Fruit fly (Drosophila melanogaster) whole organism, embryonic: ENCODE data around the gene ND-39.
A peak's percentile ranks its signal among the peaks of the same experiment; 100 is the strongest.

Experiments used
- Adf1 ChIP-seq: fragments of 200-800 bp; sonication (Bioruptor generic); IDR thresholded peaks from 2 replicates; pipeline ENCODE4 v1.3.6; 2022; ENCODE audit warnings: missing biosample characterization, missing genetic modification characterization
- Aef1 ChIP-seq: fragments of 200-800 bp; sonication (Bioruptor generic); IDR thresholded peaks from 3 replicates; pipeline ENCODE4 v1.3.6; 2022; ENCODE audit warnings: missing biosample characterization, missing genetic modification characterization
- Atf6 ChIP-seq: fragments of 200-800 bp; sonication (Bioruptor generic); IDR thresholded peaks from 2 replicates; pipeline ENCODE4 v1.3.6; 2022; ENCODE audit warnings: missing biosample characterization, missing genetic modification characterization
- BEAF-32 ChIP-seq: fragments of 200-800 bp; sonication (Bioruptor generic); optimal IDR thresholded peaks from 3 replicates; lab custom pipeline; 2017; ENCODE audit warnings: missing biosample characterization, missing genetic modification characterization, mild to moderate bottlenecking, moderate library complexity, missing genetic modification reagents
- BtbVII ChIP-seq: fragments of 200-800 bp; sonication (Bioruptor generic); optimal IDR thresholded peaks from 3 replicates; lab custom pipeline; 2017; ENCODE audit warnings: missing biosample characterization, mild to moderate bottlenecking, missing genetic modification characterization
- CG10462 ChIP-seq: fragments of 200-800 bp; sonication (Bioruptor generic); optimal IDR thresholded peaks from 2 replicates; lab custom pipeline; 2016; ENCODE audit warnings: missing biosample characterization, missing genetic modification characterization
- CG11723 ChIP-seq: fragments of 200-800 bp; sonication (Bioruptor generic); optimal IDR thresholded peaks from 2 replicates; lab custom pipeline; 2017; ENCODE audit warnings: missing biosample characterization, mild to moderate bottlenecking, missing genetic modification characterization
- CG12391 ChIP-seq: fragments of 200-800 bp; sonication (Bioruptor generic); optimal IDR thresholded peaks from 3 replicates; lab custom pipeline; 2018; ENCODE audit warnings: missing biosample characterization, mild to moderate bottlenecking, missing genetic modification characterization, moderate library complexity
- CG12659 ChIP-seq: fragments of 200-800 bp; sonication (Bioruptor generic); optimal IDR thresholded peaks from 3 replicates; lab custom pipeline; 2017; ENCODE audit warnings: mild to moderate bottlenecking, missing biosample characterization, missing genetic modification reagents, missing genetic modification characterization
- CG13287 ChIP-seq: fragments of 200-800 bp; sonication (Bioruptor generic); IDR thresholded peaks from 2 replicates; pipeline ENCODE4 v1.3.6; 2022; ENCODE audit warnings: missing biosample characterization, missing genetic modification characterization; ENCODE audit not compliant: partially characterized antibody
- CG14050 ChIP-seq: fragments of 200-800 bp; sonication (Bioruptor generic); IDR thresholded peaks from 3 replicates; pipeline ENCODE4 v1.3.6; 2022; ENCODE audit warnings: missing biosample characterization, missing genetic modification characterization
- CG15269 ChIP-seq: fragments of 200-800 bp; sonication (Bioruptor generic); optimal IDR thresholded peaks from 2 replicates; lab custom pipeline; 2018; ENCODE audit warnings: missing biosample characterization, mild to moderate bottlenecking, missing genetic modification characterization, moderate library complexity
- CG17612 ChIP-seq: fragments of 200-800 bp; sonication (Bioruptor generic); IDR thresholded peaks from 2 replicates; pipeline ENCODE4 v1.3.6; 2022; ENCODE audit warnings: missing biosample characterization, missing genetic modification characterization
- CG17829 ChIP-seq: fragments of 200-800 bp; optimal IDR thresholded peaks from 2 replicates; lab custom pipeline; 2019; ENCODE audit warnings: missing biosample characterization, mild to moderate bottlenecking, missing genetic modification characterization, moderate library complexity
- CG2678 ChIP-seq: fragments of 200-800 bp; sonication (Bioruptor generic); optimal IDR thresholded peaks from 3 replicates; lab custom pipeline; 2019; ENCODE audit warnings: missing biosample characterization, mild to moderate bottlenecking, missing genetic modification characterization, moderate library complexity
- CG34422 ChIP-seq: fragments of 200-800 bp; sonication (Bioruptor generic); IDR thresholded peaks from 3 replicates; pipeline ENCODE4 v1.3.6; 2022; ENCODE audit warnings: missing biosample characterization, missing genetic modification characterization
- CG4328 ChIP-seq: fragments of 200-800 bp; sonication (Bioruptor generic); optimal IDR thresholded peaks from 3 replicates; lab custom pipeline; 2017; ENCODE audit warnings: missing biosample characterization, missing genetic modification reagents, missing genetic modification characterization
- CG4404 ChIP-seq: fragments of 200-800 bp; sonication (Bioruptor generic); IDR thresholded peaks from 2 replicates; pipeline ENCODE4 v1.3.6; 2022; ENCODE audit warnings: missing biosample characterization, missing genetic modification characterization
- CG7556 ChIP-seq: fragments of 200-800 bp; sonication (Bioruptor generic); optimal IDR thresholded peaks from 2 replicates; lab custom pipeline; 2017; ENCODE audit warnings: missing biosample characterization, mild to moderate bottlenecking, missing genetic modification characterization
- CG7963 ChIP-seq: fragments of 200-800 bp; sonication (Bioruptor generic); IDR thresholded peaks from 3 replicates; pipeline ENCODE4 v1.3.6; 2022; ENCODE audit warnings: missing biosample characterization, missing genetic modification characterization; ENCODE audit not compliant: partially characterized antibody
- CG8924 ChIP-seq: fragments of 200-800 bp; optimal IDR thresholded peaks from 3 replicates; lab custom pipeline; 2019; ENCODE audit warnings: missing biosample characterization, mild to moderate bottlenecking, missing genetic modification characterization, moderate library complexity
- CG9797 ChIP-seq: fragments of 200-800 bp; sonication (Bioruptor generic); optimal IDR thresholded peaks from 3 replicates; lab custom pipeline; 2018; ENCODE audit warnings: missing biosample characterization, mild to moderate bottlenecking, missing genetic modification characterization
- CG9817 ChIP-seq: fragments of 200-800 bp; sonication (Bioruptor generic); optimal IDR thresholded peaks from 2 replicates; lab custom pipeline; 2018; ENCODE audit warnings: missing biosample characterization, mild to moderate bottlenecking, missing genetic modification characterization, moderate library complexity
- CkIIα-i1 ChIP-seq: fragments of 200-800 bp; sonication (Bioruptor generic); IDR thresholded peaks from 2 replicates; pipeline ENCODE4 v1.3.6; 2022; ENCODE audit warnings: missing biosample characterization, missing genetic modification characterization
- Eip74EF ChIP-seq, 2 experiments: fragments of 200-800 bp in 1 of 2; fragments of >200 bp in 1 of 2; sonication (Bioruptor generic) in 1 of 2; optimal IDR thresholded peaks; 2 replicates each; lab custom pipeline; 2017 to 2019; ENCODE audit warnings: missing biosample characterization in 2 of 2, missing genetic modification characterization in 2 of 2, mild to moderate bottlenecking in 1 of 2, moderate library complexity in 1 of 2
- Fer1 ChIP-seq: fragments of 200-800 bp; sonication (Bioruptor generic); optimal IDR thresholded peaks from 2 replicates; lab custom pipeline; 2017; ENCODE audit warnings: missing biosample characterization, mild to moderate bottlenecking, missing genetic modification characterization
- HmgD ChIP-seq: fragments of 200-800 bp; sonication (Bioruptor generic); optimal IDR thresholded peaks from 3 replicates; lab custom pipeline; 2016; ENCODE audit warnings: missing biosample characterization, missing genetic modification characterization
- HmgZ ChIP-seq: fragments of 200-800 bp; sonication (Bioruptor generic); optimal IDR thresholded peaks from 2 replicates; lab custom pipeline; 2018; ENCODE audit warnings: missing biosample characterization, mild to moderate bottlenecking, missing genetic modification characterization
- Mes4 ChIP-seq: fragments of 200-800 bp; sonication (Bioruptor generic); optimal IDR thresholded peaks from 2 replicates; lab custom pipeline; 2016; ENCODE audit warnings: missing biosample characterization, missing genetic modification characterization
- Nf-YC ChIP-seq: fragments of 200-800 bp; optimal IDR thresholded peaks from 3 replicates; lab custom pipeline; 2019; ENCODE audit warnings: missing biosample characterization, mild to moderate bottlenecking, missing genetic modification characterization, moderate library complexity
- Sox100B ChIP-seq: fragments of 200-800 bp; sonication (Bioruptor generic); optimal IDR thresholded peaks from 3 replicates; lab custom pipeline; 2018; ENCODE audit warnings: missing biosample characterization, mild to moderate bottlenecking, missing genetic modification characterization
- TFAM ChIP-seq: fragments of 200-800 bp; sonication (Bioruptor generic); optimal IDR thresholded peaks from 2 replicates; lab custom pipeline; 2017; ENCODE audit warnings: missing biosample characterization, missing genetic modification characterization, inconsistent platforms
- ab ChIP-seq: fragments of 200-800 bp; sonication (Bioruptor generic); optimal IDR thresholded peaks from 2 replicates; lab custom pipeline; 2016; ENCODE audit warnings: missing biosample characterization, missing genetic modification characterization
- bab2 ChIP-seq: fragments of 200-800 bp; sonication (Bioruptor generic); optimal IDR thresholded peaks from 2 replicates; lab custom pipeline; 2016; ENCODE audit warnings: missing biosample characterization, missing genetic modification characterization
- bowl ChIP-seq: fragments of 200-800 bp; sonication (Bioruptor generic); IDR thresholded peaks from 2 replicates; pipeline ENCODE4 v1.3.6; 2022; ENCODE audit warnings: missing biosample characterization, missing genetic modification characterization
- crc ChIP-seq: fragments of 200-800 bp; sonication (Bioruptor generic); optimal IDR thresholded peaks from 2 replicates; lab custom pipeline; 2016; ENCODE audit warnings: missing biosample characterization, missing genetic modification characterization
- dan ChIP-seq: fragments of 200-800 bp; sonication (Bioruptor generic); IDR thresholded peaks from 2 replicates; pipeline ENCODE4 v1.3.6; 2022; ENCODE audit warnings: missing biosample characterization, missing genetic modification characterization
- gce ChIP-seq: fragments of 200-800 bp; sonication (Bioruptor generic); IDR thresholded peaks from 3 replicates; pipeline ENCODE4 v1.3.6; 2022; ENCODE audit warnings: missing biosample characterization, missing genetic modification characterization
- hkb ChIP-seq, 2 experiments: fragments of 200-800 bp in 1 of 2; fragments of >200 bp in 1 of 2; sonication (Bioruptor generic) in 1 of 2; IDR thresholded peaks in 1 of 2; optimal IDR thresholded peaks in 1 of 2; 2 replicates each; pipeline versions ENCODE4 v1.3.6 to Lab custom; 2017 to 2022; ENCODE audit warnings: missing biosample characterization in 1 of 2, missing genetic modification characterization in 1 of 2
- lov ChIP-seq, 2 experiments: fragments of 200-800 bp in 1 of 2; fragments of >200 bp in 1 of 2; sonication (Bioruptor generic) in 1 of 2; IDR thresholded peaks in 1 of 2; optimal IDR thresholded peaks in 1 of 2; 2 replicates in 1 of 2; 3 replicates in 1 of 2; pipeline versions ENCODE4 v1.3.6 to Lab custom; 2017 to 2022; ENCODE audit warnings: missing biosample characterization in 1 of 2, missing genetic modification characterization in 1 of 2
- mam ChIP-seq: fragments of 200-800 bp; sonication (Bioruptor generic); optimal IDR thresholded peaks from 3 replicates; lab custom pipeline; 2016; ENCODE audit warnings: missing biosample characterization, missing genetic modification characterization
- pita ChIP-seq: fragments of 200-800 bp; sonication (Bioruptor generic); optimal IDR thresholded peaks from 2 replicates; lab custom pipeline; 2017; ENCODE audit warnings: missing biosample characterization, mild to moderate bottlenecking, missing genetic modification characterization
- sisA ChIP-seq: fragments of 200-800 bp; sonication (Bioruptor generic); IDR thresholded peaks from 2 replicates; pipeline ENCODE4 v1.3.6; 2022; ENCODE audit warnings: missing biosample characterization, missing genetic modification characterization
- sr ChIP-seq: fragments of 200-800 bp; sonication (Bioruptor generic); IDR thresholded peaks from 3 replicates; pipeline ENCODE4 v1.3.6; 2022; ENCODE audit warnings: missing biosample characterization, missing genetic modification characterization
- tup ChIP-seq: fragments of 200-800 bp; sonication (Bioruptor generic); optimal IDR thresholded peaks from 2 replicates; lab custom pipeline; 2016; ENCODE audit warnings: missing biosample characterization, mild to moderate bottlenecking, missing genetic modification characterization, moderate library complexity
- vnd ChIP-seq: fragments of 200-800 bp; sonication (Bioruptor generic); IDR thresholded peaks from 3 replicates; pipeline ENCODE4 v1.3.6; 2022; ENCODE audit warnings: missing biosample characterization, missing genetic modification characterization; ENCODE audit not compliant: partially characterized antibody
- wek ChIP-seq: fragments of 200-800 bp; sonication (Bioruptor generic); optimal IDR thresholded peaks from 3 replicates; lab custom pipeline; 2018; ENCODE audit warnings: missing biosample characterization, mild to moderate bottlenecking, missing genetic modification characterization, moderate library complexity

ND-39 gene

dm6 chr3L:20518805-20519503, 27.1 kb downstream of the ND-39 start, which contains the start of gene BNIP3 (continued):
- TF ChIP-seq BEAF-32 (GFP tag; lab: Kevin White, UChicago) (peak; percentile 40), wek (GFP tag; lab: Kevin White, UChicago) (peak; percentile 3), crc (GFP tag; lab: Kevin White, UChicago) (no peak), Nf-YC (tag; lab: Kevin White, UChicago) (peak; percentile 57), CG12391 (tag; lab: Kevin White, UChicago) (no peak), ab (no peak), CG7963 (GFP tag; lab: Robert Waterston, UW) (no peak), dan (GFP tag; lab: Robert Waterston, UW) (no peak), CG13287 (GFP tag; lab: Robert Waterston, UW) (no peak; the same call in 1 of the 2 replicates), Sox100B (no peak), CG9797 (peak; percentile 73), Adf1 (GFP tag; lab: Robert Waterston, UW) (no peak), CG15269 (tag; lab: Kevin White, UChicago) (no peak), bowl (GFP tag; lab: Robert Waterston, UW) (no peak; the same call in 1 of the 2 replicates), CG4328 (GFP tag; lab: Kevin White, UChicago) (no peak), CG7556 (no peak), CG12659 (peak; percentile 53), CG8924 (tag; lab: Kevin White, UChicago) (peak; percentile 63)

dm6 chr3L:20520687-20521169, 28.8 kb downstream of the ND-39 start, which contains the start of the genes mTerf3 and CG5104:
Gene mTerf3, minus strand, starts transcription at chr3L:20520772.
Gene CG5104, plus strand, starts transcription at chr3L:20521009.
- TF ChIP-seq CG4404 (no peak), HmgD (GFP tag; lab: Kevin White, UChicago) (no peak), CG17612 (GFP tag; lab: Robert Waterston, UW) (no peak), gce (no peak), TFAM (GFP tag; lab: Kevin White, UChicago) (no peak), CG34422 (no peak), CG17829 (tag; lab: Kevin White, UChicago) (peak; percentile 55), sisA (GFP tag; lab: Robert Waterston, UW) (no peak; the same call in 1 of the 2 replicates), Nf-YC (tag; lab: Kevin White, UChicago) (peak; percentile 46), vnd (GFP tag; lab: Robert Waterston, UW) (no peak), CG12391 (tag; lab: Kevin White, UChicago) (peak; percentile 54), CG11723 (GFP tag; lab: Kevin White, UChicago) (no peak), hkb (optimal IDR thresholded peaks at IDR 0.05; lab: Kevin White, UChicago) (no peak), hkb (GFP tag; IDR thresholded peaks at IDR 0.05; lab: Robert Waterston, UW) (no peak), HmgZ (tag; lab: Kevin White, UChicago) (peak; percentile 47), BtbVII (GFP tag; lab: Kevin White, UChicago) (no peak), sr (GFP tag; lab: Robert Waterston, UW) (no peak), CG10462 (no peak), mam (no peak), CG9817 (peak; percentile 3), BEAF-32 (GFP tag; lab: Kevin White, UChicago) (peak; percentile 36), CG13287 (GFP tag; lab: Robert Waterston, UW) (peak; percentile 30; the same call in 1 of the 2 replicates), CkIIα-i1 (GFP tag; lab: Robert Waterston, UW) (no peak), Mes4 (GFP tag; lab: Kevin White, UChicago) (no peak), CG2678 (tag; lab: Kevin White, UChicago) (peak; percentile 42), lov (optimal IDR thresholded peaks at IDR 0.05; lab: Kevin White, UChicago) (no peak), lov (GFP tag; IDR thresholded peaks at IDR 0.05; lab: Robert Waterston, UW) (no peak), Atf6 (no peak), Eip74EF (GFP tag; optimal IDR thresholded peaks at IDR 0.05; lab: Kevin White, UChicago) (no peak), pita (no peak), Aef1 (GFP tag; lab: Robert Waterston, UW) (no peak), tup (no peak), CG14050 (no peak), bab2 (GFP tag; lab: Kevin White, UChicago) (no peak), Fer1 (peak; percentile 17)
